Worm (Caenorhabditis elegans): Measurements from ENCODE around the gene ugt-38.

DNA sequence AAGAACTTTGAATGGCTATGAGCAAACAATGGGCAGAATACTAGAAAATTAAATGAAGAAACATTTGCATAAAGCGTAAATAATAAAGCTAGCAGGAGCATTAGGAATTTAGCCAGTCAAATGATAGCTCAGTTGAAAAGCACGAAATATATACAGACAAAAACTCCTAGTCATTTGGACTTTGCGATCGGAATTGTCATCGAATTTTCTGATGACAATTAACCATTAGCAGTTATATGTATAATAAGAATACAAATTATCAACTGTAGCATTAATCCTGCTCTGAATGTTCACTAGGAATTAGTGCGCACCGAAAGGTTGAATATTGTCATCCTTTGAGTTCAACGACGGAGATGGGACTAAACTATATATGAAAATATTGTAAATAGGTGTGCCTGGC, at the start of gene ugt-38:
- TF ChIP-seq ztf-4 (tag; optimal IDR thresholded peaks at IDR 0.05) (no peak), unc-62 (GFP tag; optimal IDR thresholded peaks at IDR 0.05) (no peak), elt-2 (tag; optimal IDR thresholded peaks at IDR 0.05) (no peak), fkh-10 (GFP tag; optimal IDR thresholded peaks at IDR 0.05) (no peak), nfya-1 (tag; optimal IDR thresholded peaks at IDR 0.05; ENCODE audit: insufficient read depth) (no peak), nhr-76 (tag; optimal IDR thresholded peaks at IDR 0.05) (no peak), ZK546.5 (tag; optimal IDR thresholded peaks at IDR 0.05) (no peak), skn-1 (tag; optimal IDR thresholded peaks at IDR 0.05) (no peak), lin-15B (tag; optimal IDR thresholded peaks at IDR 0.05) (no peak), ztf-11 (tag; optimal IDR thresholded peaks at IDR 0.05) (no peak)
